Fruit fly (Drosophila melanogaster) whole organism, wandering third instar larva: ENCODE measurements around the gene Ccdc114.

Experiments used
- Vsx2 ChIP-seq: fragments of 200-300, 225-300 bp; sonication (Bioruptor generic); optimal IDR thresholded peaks from 2 replicates; lab custom pipeline; 2018; ENCODE audit warnings: missing biosample characterization, missing genetic modification characterization; ENCODE audit not compliant: partially characterized antibody
- foxo ChIP-seq, 2 experiments: fragments of 200-800 bp; sonication (Bioruptor generic); optimal IDR thresholded peaks; 2 replicates in 1 of 2; 3 replicates in 1 of 2; lab custom pipeline; 2016 to 2017; ENCODE audit warnings: missing biosample characterization in 2 of 2, missing genetic modification characterization in 2 of 2
- h ChIP-seq: fragments of 200-800 bp; sonication (Bioruptor generic); optimal IDR thresholded peaks from 3 replicates; lab custom pipeline; 2016; ENCODE audit warnings: missing biosample characterization, mild to moderate bottlenecking, missing genetic modification characterization
- rgr ChIP-seq: fragments of 200-800 bp; sonication (Bioruptor generic); optimal IDR thresholded peaks from 3 replicates; lab custom pipeline; 2016; ENCODE audit warnings: missing biosample characterization, mild to moderate bottlenecking, missing genetic modification characterization

dm6 chr3R:16643591-16643990, 19.1 kb upstream of the Ccdc114 start, which contains the start of gene Arl6IP1:
- TF ChIP-seq foxo (GFP tag; optimal IDR thresholded peaks at IDR 0.05; lab: Kevin White, UChicago) (no peak), rgr (GFP tag; lab: Kevin White, UChicago) (no peak), h (no peak), Vsx2 (GFP tag; lab: Kevin White, UChicago) (no peak)
